Fruit fly (Drosophila melanogaster) whole organism, embryonic: ENCODE data around the gene Nf-YC.
A peak's percentile ranks its signal among the peaks of the same experiment; 100 is the strongest.

Experiments
- Aef1 ChIP-seq: fragments of 200-800 bp; sonication (Bioruptor generic); IDR thresholded peaks from 3 replicates; pipeline ENCODE4 v1.3.6; 2022; ENCODE audit warnings: missing biosample characterization, missing genetic modification characterization
- Asciz ChIP-seq: fragments of 200-800 bp; sonication (Bioruptor generic); optimal IDR thresholded peaks from 2 replicates; lab custom pipeline; 2017; ENCODE audit warnings: missing biosample characterization, mild to moderate bottlenecking, missing genetic modification characterization, missing genetic modification reagents
- B-H1 ChIP-seq: fragments of 200-800 bp; sonication (Bioruptor generic); IDR thresholded peaks from 3 replicates; pipeline ENCODE4 v1.3.6; 2022; ENCODE audit warnings: missing biosample characterization, missing genetic modification characterization
- CG10431 ChIP-seq: fragments of 200-800 bp; sonication (Bioruptor generic); optimal IDR thresholded peaks from 3 replicates; lab custom pipeline; 2018; ENCODE audit warnings: missing biosample characterization, mild to moderate bottlenecking, missing genetic modification characterization
- CG11504 ChIP-seq: fragments of 200-800 bp; sonication (Bioruptor generic); optimal IDR thresholded peaks from 3 replicates; lab custom pipeline; 2019; ENCODE audit warnings: missing biosample characterization, mild to moderate bottlenecking, missing genetic modification characterization, moderate library complexity
- CG12104 ChIP-seq: fragments of 200-800 bp; sonication (Bioruptor generic); optimal IDR thresholded peaks from 3 replicates; lab custom pipeline; 2016; ENCODE audit warnings: missing biosample characterization, missing genetic modification characterization
- CG12219 ChIP-seq: fragments of 200-800 bp; sonication (Bioruptor generic); optimal IDR thresholded peaks from 3 replicates; lab custom pipeline; 2018; ENCODE audit warnings: missing biosample characterization, mild to moderate bottlenecking, missing genetic modification characterization
- CG16863 ChIP-seq: fragments of 200-800 bp; sonication (Bioruptor generic); optimal IDR thresholded peaks from 3 replicates; lab custom pipeline; 2016; ENCODE audit warnings: missing biosample characterization, missing genetic modification characterization
- CG17802 ChIP-seq: fragments of 200-800 bp; sonication (Bioruptor generic); optimal IDR thresholded peaks from 2 replicates; lab custom pipeline; 2018; ENCODE audit warnings: missing biosample characterization, mild to moderate bottlenecking, missing genetic modification characterization, moderate library complexity
- CG17912 ChIP-seq: fragments of 200-800 bp; sonication (Bioruptor generic); optimal IDR thresholded peaks from 2 replicates; lab custom pipeline; 2018; ENCODE audit warnings: missing biosample characterization, mild to moderate bottlenecking, missing genetic modification characterization
- CG30020 ChIP-seq: fragments of 200-800 bp; optimal IDR thresholded peaks from 2 replicates; lab custom pipeline; 2019; ENCODE audit warnings: missing biosample characterization, mild to moderate bottlenecking, missing genetic modification characterization, moderate library complexity
- CG3847 ChIP-seq: fragments of 200-800 bp; sonication (Bioruptor generic); IDR thresholded peaks from 2 replicates; pipeline ENCODE4 v1.3.6; 2022; ENCODE audit warnings: missing biosample characterization, missing genetic modification characterization
- CG5953 ChIP-seq: fragments of 200-800 bp; sonication (Bioruptor generic); IDR thresholded peaks from 2 replicates; pipeline ENCODE4 v1.3.6; 2022; ENCODE audit warnings: missing biosample characterization, missing genetic modification characterization
- CG6765 ChIP-seq: fragments of 200-800 bp; sonication (Bioruptor generic); optimal IDR thresholded peaks from 3 replicates; lab custom pipeline; 2017; ENCODE audit warnings: missing biosample characterization, mild to moderate bottlenecking, missing genetic modification characterization
- CG7928 ChIP-seq: fragments of 200-800 bp; sonication (Bioruptor generic); optimal IDR thresholded peaks from 2 replicates; lab custom pipeline; 2017; ENCODE audit warnings: missing biosample characterization, mild to moderate bottlenecking, missing genetic modification characterization
- CG9932 ChIP-seq: fragments of 200-800 bp; sonication (Bioruptor generic); IDR thresholded peaks from 2 replicates; pipeline ENCODE4 v1.3.6; 2022; ENCODE audit warnings: missing biosample characterization, missing genetic modification characterization
- Camta ChIP-seq: fragments of 200-800 bp; sonication (Bioruptor generic); optimal IDR thresholded peaks from 2 replicates; lab custom pipeline; 2016; ENCODE audit warnings: missing biosample characterization, missing genetic modification characterization
- D19B ChIP-seq: fragments of 200-800 bp; sonication (Bioruptor generic); optimal IDR thresholded peaks from 2 replicates; lab custom pipeline; 2017; ENCODE audit warnings: missing biosample characterization, mild to moderate bottlenecking, missing genetic modification characterization
- Deaf1 ChIP-seq: fragments of 200-800 bp; optimal IDR thresholded peaks from 3 replicates; lab custom pipeline; 2019; ENCODE audit warnings: missing biosample characterization, mild to moderate bottlenecking, missing genetic modification characterization, moderate library complexity
- Drgx ChIP-seq: fragments of 200-800 bp; sonication (Bioruptor generic); IDR thresholded peaks from 2 replicates; pipeline ENCODE4 v1.3.6; 2022; ENCODE audit warnings: missing biosample characterization, missing genetic modification characterization
- Ets97D ChIP-seq: fragments of 200-800 bp; sonication (Bioruptor generic); optimal IDR thresholded peaks from 3 replicates; lab custom pipeline; 2016; ENCODE audit warnings: missing biosample characterization, missing genetic modification characterization
- HLH54F ChIP-seq: fragments of 200-800 bp; sonication (Bioruptor generic); optimal IDR thresholded peaks from 3 replicates; lab custom pipeline; 2016; ENCODE audit warnings: missing biosample characterization, missing genetic modification characterization
- HmgD ChIP-seq: fragments of 200-800 bp; sonication (Bioruptor generic); optimal IDR thresholded peaks from 3 replicates; lab custom pipeline; 2016; ENCODE audit warnings: missing biosample characterization, missing genetic modification characterization
- HmgZ ChIP-seq: fragments of 200-800 bp; sonication (Bioruptor generic); optimal IDR thresholded peaks from 2 replicates; lab custom pipeline; 2018; ENCODE audit warnings: missing biosample characterization, mild to moderate bottlenecking, missing genetic modification characterization
- Hmx ChIP-seq: fragments of 200-800 bp; sonication (Bioruptor generic); optimal IDR thresholded peaks from 2 replicates; lab custom pipeline; 2016; ENCODE audit warnings: missing biosample characterization, missing genetic modification characterization
- Lpt ChIP-seq: fragments of >200 bp; optimal IDR thresholded peaks from 2 replicates; lab custom pipeline; 2018; ENCODE audit warnings: missing biosample characterization, missing genetic modification characterization
- NC2β ChIP-seq: fragments of 200-800 bp; sonication (Bioruptor generic); optimal IDR thresholded peaks from 2 replicates; lab custom pipeline; 2016; ENCODE audit warnings: missing biosample characterization, missing genetic modification characterization
- NFAT ChIP-seq: fragments of 200-800 bp; sonication (Bioruptor generic); IDR thresholded peaks from 2 replicates; pipeline ENCODE4 v1.3.6; 2022; ENCODE audit warnings: missing biosample characterization, missing genetic modification characterization
- Nf-YB ChIP-seq: fragments of 200-800 bp; sonication (Bioruptor generic); optimal IDR thresholded peaks from 3 replicates; lab custom pipeline; 2019; ENCODE audit warnings: missing biosample characterization, mild to moderate bottlenecking, missing genetic modification characterization, moderate library complexity
- Six4 ChIP-seq: fragments of 200-800 bp; sonication (Bioruptor generic); optimal IDR thresholded peaks from 2 replicates; lab custom pipeline; 2016; ENCODE audit warnings: missing biosample characterization, missing genetic modification characterization
- Sox100B ChIP-seq: fragments of 200-800 bp; sonication (Bioruptor generic); optimal IDR thresholded peaks from 3 replicates; lab custom pipeline; 2018; ENCODE audit warnings: missing biosample characterization, mild to moderate bottlenecking, missing genetic modification characterization
- Stat92E ChIP-seq, 3 experiments: fragments of >200 bp in 2 of 3; fragments of 200-800 bp in 1 of 3; sonication (Bioruptor generic) in 1 of 3; optimal IDR thresholded peaks; 2 replicates each; lab custom pipeline; 2017 to 2019; ENCODE audit warnings: missing biosample characterization in 3 of 3, missing genetic modification characterization in 3 of 3, mild to moderate bottlenecking in 1 of 3, moderate library complexity in 1 of 3
- ara ChIP-seq: fragments of 200-800 bp; sonication (Bioruptor generic); IDR thresholded peaks from 2 replicates; pipeline ENCODE4 v1.3.6; 2022; ENCODE audit warnings: missing biosample characterization, missing genetic modification characterization
- chm ChIP-seq: fragments of 200-800 bp; sonication (Bioruptor generic); IDR thresholded peaks from 2 replicates; pipeline ENCODE4 v1.3.6; 2022; ENCODE audit warnings: missing biosample characterization, missing genetic modification characterization
- dan ChIP-seq: fragments of 200-800 bp; sonication (Bioruptor generic); IDR thresholded peaks from 2 replicates; pipeline ENCODE4 v1.3.6; 2022; ENCODE audit warnings: missing biosample characterization, missing genetic modification characterization
- dmrt11E ChIP-seq: fragments of 200-800 bp; sonication (Bioruptor generic); optimal IDR thresholded peaks from 3 replicates; lab custom pipeline; 2018; ENCODE audit warnings: missing biosample characterization, mild to moderate bottlenecking, missing genetic modification characterization, moderate library complexity
- eve ChIP-seq, 2 experiments: fragments of >200 bp; optimal IDR thresholded peaks; 2 replicates each; lab custom pipeline; 2017; ENCODE audit warnings: missing biosample characterization in 2 of 2, missing genetic modification characterization in 2 of 2
- ham ChIP-seq: fragments of 200-800 bp; sonication (Bioruptor generic); IDR thresholded peaks from 2 replicates; pipeline ENCODE4 v1.3.6; 2022; ENCODE audit warnings: missing biosample characterization, missing genetic modification characterization
- her ChIP-seq: fragments of 200-800 bp; sonication (Bioruptor generic); optimal IDR thresholded peaks from 2 replicates; lab custom pipeline; 2016; ENCODE audit warnings: missing biosample characterization, missing genetic modification characterization
- lbe ChIP-seq: fragments of 200-800 bp; sonication (Bioruptor generic); optimal IDR thresholded peaks from 2 replicates; lab custom pipeline; 2016; ENCODE audit warnings: missing biosample characterization, mild to moderate bottlenecking, missing genetic modification characterization
- pho ChIP-seq: fragments of 200-800 bp; sonication (Bioruptor generic); optimal IDR thresholded peaks from 2 replicates; lab custom pipeline; 2016; ENCODE audit warnings: missing biosample characterization, missing genetic modification characterization
- pros ChIP-seq: fragments of 200-800 bp; sonication (Bioruptor generic); optimal IDR thresholded peaks from 3 replicates; lab custom pipeline; 2019; ENCODE audit warnings: missing biosample characterization, mild to moderate bottlenecking, missing genetic modification characterization, moderate library complexity
- sens-2 ChIP-seq: fragments of 200-800 bp; sonication (Bioruptor generic); IDR thresholded peaks from 2 replicates; pipeline ENCODE4 v1.3.6; 2022; ENCODE audit warnings: missing biosample characterization, missing genetic modification characterization
- seq ChIP-seq: fragments of 200-800 bp; sonication (Bioruptor generic); IDR thresholded peaks from 2 replicates; pipeline ENCODE4 v1.3.6; 2022; ENCODE audit warnings: missing biosample characterization, missing genetic modification characterization
- slou ChIP-seq: fragments of 200-800 bp; sonication (Bioruptor generic); optimal IDR thresholded peaks from 3 replicates; lab custom pipeline; 2016; ENCODE audit warnings: missing biosample characterization, missing genetic modification characterization
- ttk ChIP-seq: fragments of 200-800 bp; sonication (Bioruptor generic); IDR thresholded peaks from 2 replicates; pipeline ENCODE4 v2.1.2; 2022; ENCODE audit warnings: missing biosample characterization, missing genetic modification characterization
- twi ChIP-seq: fragments of 200-800 bp; optimal IDR thresholded peaks from 2 replicates; lab custom pipeline; 2019; ENCODE audit warnings: missing biosample characterization, mild to moderate bottlenecking, missing genetic modification characterization, moderate library complexity
- unpg ChIP-seq: fragments of 200-800 bp; sonication (Bioruptor generic); optimal IDR thresholded peaks from 3 replicates; lab custom pipeline; 2018; ENCODE audit warnings: missing biosample characterization, mild to moderate bottlenecking, missing genetic modification characterization, moderate library complexity
- usp ChIP-seq: fragments of >200 bp; optimal IDR thresholded peaks from 2 replicates; lab custom pipeline; 2017; ENCODE audit warnings: missing biosample characterization, missing genetic modification characterization
- z ChIP-seq: fragments of 200-800 bp; sonication (Bioruptor generic); IDR thresholded peaks from 3 replicates; pipeline ENCODE4 v1.3.6; 2022; ENCODE audit warnings: missing biosample characterization, missing genetic modification characterization

Gene Nf-YC

DNA sequence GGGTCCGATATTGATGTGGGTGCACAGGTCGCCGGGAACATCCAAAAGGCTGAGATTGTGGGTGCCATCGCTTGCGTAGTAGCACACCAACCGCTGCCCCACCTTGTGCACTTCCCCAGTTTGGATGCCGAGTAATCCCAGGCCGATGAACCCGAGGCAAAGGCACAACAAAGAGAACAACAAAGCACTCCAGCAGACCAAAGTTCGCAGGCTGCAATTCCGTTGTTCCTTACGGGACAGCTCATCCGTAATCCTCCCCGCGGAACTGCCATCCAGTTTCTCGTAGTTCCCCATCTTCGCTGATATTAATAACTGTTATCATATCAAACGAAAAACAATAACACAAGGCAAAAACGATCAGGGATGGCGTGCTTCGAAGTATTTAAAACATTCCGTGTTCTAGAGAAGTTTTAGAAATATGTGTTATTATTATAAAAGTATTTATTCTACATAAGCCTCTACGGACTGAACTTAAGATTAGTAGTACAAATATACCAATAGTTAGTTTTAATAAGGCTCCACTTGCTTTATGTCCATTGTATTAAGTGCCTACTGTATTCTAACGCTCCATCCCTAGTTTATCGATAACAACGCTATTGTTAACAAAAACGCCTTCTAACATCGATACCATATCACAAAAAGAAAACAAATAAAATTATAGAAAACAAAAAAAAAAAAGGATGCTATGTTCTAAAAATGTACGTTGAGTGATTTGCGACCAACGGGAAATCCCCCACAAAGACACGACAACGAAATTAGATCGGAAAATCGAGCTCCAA, 28.6 kb upstream of the Nf-YC start, which contains the start of the genes Cht11 and CG4558 (continued):
- TF ChIP-seq D19B (GFP tag; lab: Kevin White, UChicago) (peak; percentile 60), B-H1 (GFP tag; lab: Robert Waterston, UW) (peak; percentile 69), dan (GFP tag; lab: Robert Waterston, UW) (no peak), usp (GFP tag; lab: Kevin White, UChicago) (no peak), Ets97D (GFP tag; lab: Kevin White, UChicago) (peak; percentile 54), sens-2 (GFP tag; lab: Robert Waterston, UW) (0 out of 2 replicates have a peak, but pooled peaks have one; percentile 26), Aef1 (GFP tag; lab: Robert Waterston, UW) (peak; percentile 81), NC2β (GFP tag; lab: Kevin White, UChicago) (peak; percentile 43), HmgZ (peak; percentile 87), her (GFP tag; lab: Kevin White, UChicago) (no peak), ara (GFP tag; lab: Robert Waterston, UW) (peak; percentile 72), CG6765 (GFP tag; lab: Kevin White, UChicago) (peak; percentile 7), CG30020 (tag; lab: Kevin White, UChicago) (peak; percentile 65), Lpt (GFP tag; lab: Kevin White, UChicago) (no peak), Camta (GFP tag; lab: Kevin White, UChicago) (peak; percentile 49), Six4 (GFP tag; lab: Kevin White, UChicago) (peak; percentile 67), CG16863 (peak; percentile 54), seq (GFP tag; lab: Robert Waterston, UW) (peak; percentile 58; the same call in 1 of the 2 replicates), Hmx (GFP tag; lab: Kevin White, UChicago) (peak; percentile 57), twi (tag; lab: Kevin White, UChicago) (peak; percentile 47), Sox100B (peak; percentile 76), Drgx (GFP tag; lab: Robert Waterston, UW) (peak; percentile 72; the same call in 1 of the 2 replicates), ham (GFP tag; lab: Robert Waterston, UW) (no peak), HLH54F (GFP tag; lab: Kevin White, UChicago) (peak; percentile 63), pros (GFP tag; lab: Kevin White, UChicago) (no peak), Deaf1 (tag; lab: Kevin White, UChicago) (peak; percentile 52), NFAT (GFP tag; lab: Robert Waterston, UW) (peak; percentile 71), unpg (GFP tag; lab: Kevin White, UChicago) (peak; percentile 81), CG17802 (tag; lab: Kevin White, UChicago) (peak; percentile 20), CG11504 (tag; lab: Kevin White, UChicago) (peak; percentile 85), z (GFP tag; lab: Robert Waterston, UW) (no peak), CG9932 (GFP tag; lab: Robert Waterston, UW) (peak; percentile 91), Asciz (GFP tag; lab: Kevin White, UChicago) (peak; percentile 46), CG17912 (peak; percentile 14), CG10431 (GFP tag; lab: Kevin White, UChicago) (peak; percentile 54), HmgD (no peak), pho (GFP tag; lab: Kevin White, UChicago) (peak; percentile 66), CG3847 (GFP tag; lab: Robert Waterston, UW) (peak; percentile 84), slou (peak; percentile 54), dmrt11E (tag; lab: Kevin White, UChicago) (peak; percentile 74), CG12219 (peak; percentile 50), chm (peak; percentile 50; the same call in 1 of the 2 replicates), eve (GFP tag; optimal IDR thresholded peaks at IDR 0.05; lab: Kevin White, UChicago) (no peak), CG12104 (peak; percentile 52), ttk (peak; percentile 67; the same call in 1 of the 2 replicates), Nf-YB (GFP tag; lab: Kevin White, UChicago) (peak; percentile 37), Stat92E (GFP tag; optimal IDR thresholded peaks at IDR 0.05; lab: Kevin White, UChicago) (peak in 1 of 3 experiments; percentile 2), CG7928 (GFP tag; lab: Kevin White, UChicago) (peak; percentile 96), lbe (GFP tag; lab: Kevin White, UChicago) (peak; percentile 74), CG5953 (GFP tag; lab: Robert Waterston, UW) (no peak)
